Worm (Caenorhabditis elegans) whole organism, L2 larva: ENCODE data around the gene clec-34.

Experiments used
- C34F6.9 ChIP-seq: fragments of 150-350 bp; optimal IDR thresholded peaks from 2 replicates; lab custom pipeline; 2014; ENCODE audit warnings: missing biosample characterization, missing genetic modification characterization
- Y55F3AM.14 ChIP-seq: fragments of 200-800 bp; sonication (Bioruptor generic); optimal IDR thresholded peaks from 2 replicates; lab custom pipeline; 2018; ENCODE audit warnings: mild to moderate bottlenecking, missing genetic modification characterization, missing compliant biosample characterization
- alr-1 ChIP-seq: fragments of 150-350 bp; optimal IDR thresholded peaks from 2 replicates; lab custom pipeline; 2014; ENCODE audit warnings: missing biosample characterization, missing genetic modification characterization
- aly-2 ChIP-seq: fragments of 150-350 bp; optimal IDR thresholded peaks from 2 replicates; lab custom pipeline; 2014; ENCODE audit warnings: missing biosample characterization, missing genetic modification characterization
- ama-1 ChIP-seq: fragments of 150-350 bp; optimal IDR thresholded peaks from 2 replicates; lab custom pipeline; 2018; ENCODE audit warnings: inconsistent platforms
- blmp-1 ChIP-seq: sonication (generic microtip); optimal IDR thresholded peaks from 2 replicates; lab custom pipeline; 2017; ENCODE audit warnings: missing genetic modification characterization, mild to moderate bottlenecking, missing compliant biosample characterization, antibody characterized with exemption, moderate library complexity; ENCODE audit not compliant: insufficient read depth
- ceh-16 ChIP-seq: fragments of 150-350 bp; optimal IDR thresholded peaks from 2 replicates; lab custom pipeline; 2014; ENCODE audit warnings: missing biosample characterization, missing genetic modification characterization
- ceh-82 ChIP-seq: fragments of 150-350 bp; optimal IDR thresholded peaks from 2 replicates; lab custom pipeline; 2014; ENCODE audit warnings: missing biosample characterization, missing genetic modification characterization
- crh-2 ChIP-seq: sonication (generic microtip); optimal IDR thresholded peaks from 2 replicates; lab custom pipeline; 2017; ENCODE audit warnings: missing biosample characterization, missing genetic modification characterization
- dmd-4 ChIP-seq: sonication (generic microtip); optimal IDR thresholded peaks from 2 replicates; lab custom pipeline; 2017; ENCODE audit warnings: missing biosample characterization, missing genetic modification characterization
- egl-27 ChIP-seq: sonication (generic microtip); optimal IDR thresholded peaks from 3 replicates; lab custom pipeline; 2017; ENCODE audit warnings: missing biosample characterization, missing genetic modification reagents, missing genetic modification characterization
- elt-1 ChIP-seq: fragments of 150-350 bp; optimal IDR thresholded peaks from 2 replicates; lab custom pipeline; 2014; ENCODE audit warnings: missing biosample characterization, missing genetic modification characterization
- elt-3 ChIP-seq: sonication (generic microtip); optimal IDR thresholded peaks from 2 replicates; lab custom pipeline; 2017; ENCODE audit warnings: missing biosample characterization, missing genetic modification characterization
- fos-1 ChIP-seq: fragments of 150-350 bp; optimal IDR thresholded peaks from 2 replicates; lab custom pipeline; 2014; ENCODE audit warnings: missing biosample characterization, missing genetic modification characterization
- gmeb-1 ChIP-seq: fragments of 150-350 bp; optimal IDR thresholded peaks from 2 replicates; lab custom pipeline; 2014; ENCODE audit warnings: missing biosample characterization, missing genetic modification characterization
- lin-11 ChIP-seq: fragments of 150-350 bp; sonication (generic microtip); optimal IDR thresholded peaks from 2 replicates; lab custom pipeline; 2014; ENCODE audit warnings: missing biosample characterization, missing genetic modification characterization, inconsistent platforms, mixed read lengths
- lin-13 ChIP-seq: fragments of 150-350 bp; optimal IDR thresholded peaks from 2 replicates; lab custom pipeline; 2014; ENCODE audit warnings: missing biosample characterization, missing genetic modification reagents, missing genetic modification characterization
- lin-39 ChIP-seq: fragments of 150-350 bp; optimal IDR thresholded peaks from 2 replicates; lab custom pipeline; 2014; ENCODE audit warnings: missing biosample characterization, missing genetic modification reagents, missing genetic modification characterization
- lsy-2 ChIP-seq, 2 experiments: fragments of 150-350 bp in 1 of 2; sonication (generic microtip) in 1 of 2; optimal IDR thresholded peaks; 2 replicates each; lab custom pipeline; 2014 to 2017; ENCODE audit warnings: missing biosample characterization in 2 of 2, missing genetic modification characterization in 2 of 2
- mab-5 ChIP-seq: fragments of 150-350 bp; optimal IDR thresholded peaks from 2 replicates; lab custom pipeline; 2014; ENCODE audit warnings: missing biosample characterization, missing genetic modification characterization
- nhr-10 ChIP-seq: sonication (generic microtip); optimal IDR thresholded peaks from 2 replicates; lab custom pipeline; 2017; ENCODE audit warnings: missing biosample characterization, missing genetic modification characterization
- nhr-11 ChIP-seq: fragments of 150-350 bp; optimal IDR thresholded peaks from 2 replicates; lab custom pipeline; 2014; ENCODE audit warnings: missing biosample characterization, missing genetic modification characterization
- nhr-12 ChIP-seq: fragments of 150-350 bp; optimal IDR thresholded peaks from 2 replicates; lab custom pipeline; 2014; ENCODE audit warnings: missing biosample characterization, missing genetic modification characterization
- nhr-129 ChIP-seq: fragments of 150-350 bp; optimal IDR thresholded peaks from 2 replicates; lab custom pipeline; 2014; ENCODE audit warnings: missing biosample characterization, missing genetic modification characterization
- nhr-237 ChIP-seq: fragments of 150-350 bp; optimal IDR thresholded peaks from 2 replicates; lab custom pipeline; 2014; ENCODE audit warnings: missing biosample characterization, missing genetic modification characterization
- nhr-77 ChIP-seq: fragments of 150-350 bp; optimal IDR thresholded peaks from 2 replicates; lab custom pipeline; 2014; ENCODE audit warnings: missing biosample characterization, missing genetic modification characterization
- peb-1 ChIP-seq: fragments of 150-350 bp; optimal IDR thresholded peaks from 2 replicates; lab custom pipeline; 2014; ENCODE audit warnings: missing biosample characterization, missing genetic modification characterization
- skn-1 ChIP-seq: sonication (generic microtip); optimal IDR thresholded peaks from 2 replicates; lab custom pipeline; 2017; ENCODE audit warnings: missing biosample characterization, missing genetic modification characterization
- sma-3 ChIP-seq: sonication (generic microtip); optimal IDR thresholded peaks from 2 replicates; lab custom pipeline; 2016; ENCODE audit warnings: missing genetic modification reagents, missing genetic modification characterization, missing compliant biosample characterization
- sma-9 ChIP-seq, 2 experiments: fragments of 150-350 bp in 1 of 2; sonication (generic microtip) in 1 of 2; optimal IDR thresholded peaks; 2 replicates each; lab custom pipeline; 2014 to 2016; ENCODE audit warnings: missing genetic modification characterization in 2 of 2, mild to moderate bottlenecking in 1 of 2, missing biosample characterization in 1 of 2, missing compliant biosample characterization in 1 of 2, missing genetic modification reagents in 1 of 2, moderate library complexity in 1 of 2
- snpc-4 ChIP-seq: fragments of 150-350 bp; optimal IDR thresholded peaks from 2 replicates; lab custom pipeline; 2014; ENCODE audit warnings: missing biosample characterization, missing genetic modification characterization
- unc-39 ChIP-seq: fragments of 150-350 bp; optimal IDR thresholded peaks from 2 replicates; lab custom pipeline; 2014; ENCODE audit warnings: missing biosample characterization, missing genetic modification characterization
- unc-55 ChIP-seq: fragments of 150-350 bp; sonication (generic microtip); optimal IDR thresholded peaks from 3 replicates; lab custom pipeline; 2014; ENCODE audit warnings: missing biosample characterization, missing genetic modification reagents, missing genetic modification characterization
- unc-62 ChIP-seq: fragments of 150-350 bp; optimal IDR thresholded peaks from 2 replicates; lab custom pipeline; 2014; ENCODE audit warnings: missing biosample characterization, missing genetic modification reagents, missing genetic modification characterization
- zag-1 ChIP-seq: fragments of 150-350 bp; optimal IDR thresholded peaks from 2 replicates; lab custom pipeline; 2014; ENCODE audit warnings: missing biosample characterization, missing genetic modification characterization
- ztf-11 ChIP-seq: sonication (generic microtip); optimal IDR thresholded peaks from 2 replicates; lab custom pipeline; 2017; ENCODE audit warnings: missing biosample characterization, missing genetic modification characterization
- ztf-4 ChIP-seq: fragments of 150-350 bp; optimal IDR thresholded peaks from 2 replicates; lab custom pipeline; 2014; ENCODE audit warnings: missing biosample characterization, missing genetic modification characterization

Gene clec-34

DNA sequence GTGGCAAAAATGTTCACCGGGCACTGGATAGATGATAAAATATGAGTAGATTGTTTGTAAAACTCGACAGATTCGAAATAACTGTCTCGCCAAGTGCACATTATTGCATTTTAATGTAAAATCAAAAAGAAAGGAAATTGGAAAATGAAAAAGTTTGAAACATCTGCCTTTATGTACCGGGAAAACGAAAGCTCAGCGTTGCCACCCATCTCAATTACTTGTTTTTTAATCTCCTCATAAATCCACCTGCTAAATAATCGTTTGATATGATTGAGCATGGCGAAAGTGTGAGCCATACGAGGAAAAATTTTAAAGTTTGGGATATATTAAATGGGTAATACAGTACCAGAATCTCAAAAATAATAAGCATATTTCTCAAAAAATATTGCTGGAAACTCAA, 19.0 kb upstream of the clec-34 start, which contains the start of gene srh-137:
Gene srh-137, minus strand, starts transcription at position 101 of the 400 bp plus-strand sequence.
- TF ChIP-seq ceh-16 (tag; lab: Kevin White, UChicago) (no peak), fos-1 (no peak), snpc-4 (tag; lab: Kevin White, UChicago) (no peak), lin-13 (no peak), elt-3 (tag; lab: Kevin White, UChicago) (no peak), aly-2 (tag; lab: Kevin White, UChicago) (no peak), ztf-4 (tag; lab: Kevin White, UChicago) (no peak), ama-1 (lab: Kevin White, UChicago) (no peak), zag-1 (tag; lab: Kevin White, UChicago) (no peak), unc-39 (no peak)

DNA sequence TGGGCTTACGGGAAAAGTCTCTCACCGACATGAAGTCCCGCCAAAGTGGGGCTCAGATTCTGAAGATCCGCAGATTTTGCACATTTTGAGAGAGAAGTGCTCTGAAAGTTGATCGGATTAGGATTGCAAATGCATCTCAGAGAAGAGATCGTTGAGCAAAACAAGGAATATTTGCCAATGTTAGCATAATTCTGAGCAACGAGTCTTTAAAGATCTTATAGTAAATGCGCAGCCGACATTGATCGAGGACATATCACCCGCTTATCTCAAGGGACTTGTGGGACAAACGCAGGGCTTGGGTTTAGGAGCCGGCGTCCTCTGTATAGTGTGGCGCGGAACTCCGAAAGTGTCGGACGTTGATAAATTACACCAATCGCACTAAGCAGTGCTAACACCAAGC, 11.8 kb upstream of the clec-34 start, which contains the start of gene nhr-112:
Gene nhr-112, minus strand, starts transcription at position 101 of the 400 bp plus-strand sequence.
- TF ChIP-seq alr-1 (no peak), snpc-4 (tag; lab: Kevin White, UChicago) (no peak), skn-1 (no peak), zag-1 (tag; lab: Kevin White, UChicago) (no peak), ama-1 (lab: Kevin White, UChicago) (no peak), mab-5 (tag; lab: Kevin White, UChicago) (no peak), lin-13 (no peak), elt-1 (tag; lab: Kevin White, UChicago) (no peak), unc-62 (GFP tag; lab: Kevin White, UChicago) (no peak), egl-27 (tag; lab: Kevin White, UChicago) (no peak), C34F6.9 (tag; lab: Kevin White, UChicago) (no peak), peb-1 (tag; lab: Kevin White, UChicago) (no peak), nhr-237 (tag; lab: Kevin White, UChicago) (no peak), lsy-2 (tag; optimal IDR thresholded peaks at IDR 0.05; lab: Kevin White, UChicago) (no peak), sma-9 (GFP tag; optimal IDR thresholded peaks at IDR 0.05; lab: Kevin White, UChicago) (no peak), sma-9 (tag; optimal IDR thresholded peaks at IDR 0.05; lab: Kevin White, UChicago) (no peak), ceh-16 (tag; lab: Kevin White, UChicago) (no peak), nhr-12 (tag; lab: Kevin White, UChicago) (no peak), lin-39 (tag; lab: Kevin White, UChicago) (no peak), dmd-4 (tag; lab: Kevin White, UChicago) (no peak)

- TF ChIP-seq lin-13 (no peak), nhr-129 (tag; lab: Kevin White, UChicago) (peak; percentile 42), fos-1 (peak; percentile 41), lsy-2 (tag; optimal IDR thresholded peaks at IDR 0.05; lab: Kevin White, UChicago) (no peak), sma-9 (GFP tag; optimal IDR thresholded peaks at IDR 0.05; lab: Kevin White, UChicago) (peak; percentile 75), sma-9 (tag; optimal IDR thresholded peaks at IDR 0.05; lab: Kevin White, UChicago) (no peak)
Measured at ce11 chrV:16724574-16724973, 11.0 kb upstream of the clec-34 start.

ce11 chrV:16725955-16726354, 9.6 kb upstream of the clec-34 start:
- no peak for TF ChIP-seq skn-1
- no peak for TF ChIP-seq elt-3 (tag; lab: Kevin White, UChicago)
- TF ChIP-seq unc-62 (GFP tag; lab: Kevin White, UChicago) = no peak
- TF ChIP-seq nhr-237 (tag; lab: Kevin White, UChicago) = no peak
- TF ChIP-seq crh-2 (tag; lab: Kevin White, UChicago) = peak; percentile 65
- TF ChIP-seq unc-55 (GFP tag; lab: Kevin White, UChicago) = no peak
- peak; percentile 95 for TF ChIP-seq fos-1
- no peak for TF ChIP-seq nhr-77 (tag; lab: Kevin White, UChicago)
- no peak for TF ChIP-seq nhr-12 (tag; lab: Kevin White, UChicago)
- TF ChIP-seq sma-9 (GFP tag; optimal IDR thresholded peaks at IDR 0.05; lab: Kevin White, UChicago) = peak; percentile 74
- no peak for TF ChIP-seq sma-9 (tag; optimal IDR thresholded peaks at IDR 0.05; lab: Kevin White, UChicago)
- peak; percentile 16 for TF ChIP-seq gmeb-1 (tag; lab: Kevin White, UChicago)
- TF ChIP-seq sma-3 (GFP tag; lab: Kevin White, UChicago) = peak; percentile 31

DNA sequence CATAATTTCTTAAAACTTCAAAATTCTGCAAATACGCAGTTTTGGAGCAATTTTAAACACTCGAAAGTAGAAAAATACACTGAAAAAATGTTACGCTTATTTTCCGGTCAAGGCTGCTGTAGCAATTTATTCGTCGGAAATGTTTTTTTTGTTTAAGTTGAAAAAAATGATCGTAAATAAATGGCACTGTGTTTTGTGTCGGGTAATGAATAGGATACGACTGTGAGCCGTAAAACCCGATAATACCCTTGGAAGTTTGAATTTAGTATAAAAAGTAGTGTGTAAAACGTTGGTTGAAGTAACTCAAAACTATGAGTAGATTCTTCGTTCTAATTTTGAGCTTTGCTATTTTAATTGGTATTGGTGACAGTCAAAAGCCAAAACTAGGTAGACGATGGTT, 8.7 kb upstream of the clec-34 start, which contains the start of gene T25E12.14:
Gene T25E12.14, plus strand, starts transcription at position 301 of the 400 bp plus-strand sequence.
- no peak for TF ChIP-seq ztf-11
- no peak for TF ChIP-seq ceh-82
- TF ChIP-seq zag-1 (tag; lab: Kevin White, UChicago) = no peak
- TF ChIP-seq lin-11 (tag; lab: Kevin White, UChicago) = no peak
- no peak for TF ChIP-seq nhr-11 (tag; lab: Kevin White, UChicago)
- no peak for TF ChIP-seq lin-39 (tag; lab: Kevin White, UChicago)
- no peak for TF ChIP-seq nhr-129 (tag; lab: Kevin White, UChicago)
- no peak for TF ChIP-seq ztf-4 (tag; lab: Kevin White, UChicago)
- TF ChIP-seq nhr-10 (tag; lab: Kevin White, UChicago) = no peak
- TF ChIP-seq Y55F3AM.14 (GFP tag; lab: Kevin White, UChicago) = no peak
- TF ChIP-seq unc-55 (GFP tag; lab: Kevin White, UChicago) = no peak
- TF ChIP-seq gmeb-1 (tag; lab: Kevin White, UChicago) = no peak
- no peak for TF ChIP-seq alr-1
- TF ChIP-seq blmp-1 (tag; lab: Kevin White, UChicago) = no peak
- TF ChIP-seq, all 48 proteins: peak for 0
